Worm (Caenorhabditis elegans) whole organism, L3 larva: ENCODE measurements around the gene T12A7.2.

Experiments
- R02D3.7 ChIP-seq: fragments of 150-350 bp; optimal IDR thresholded peaks from 2 replicates; lab custom pipeline; 2014; ENCODE audit warnings: missing biosample characterization, missing genetic modification characterization
- ceh-28 ChIP-seq: fragments of 150-350 bp; optimal IDR thresholded peaks from 2 replicates; lab custom pipeline; 2014; ENCODE audit warnings: missing biosample characterization, missing genetic modification reagents, missing genetic modification characterization
- lin-15B ChIP-seq: fragments of 150-350 bp; optimal IDR thresholded peaks from 2 replicates; lab custom pipeline; 2014; ENCODE audit warnings: missing biosample characterization, missing genetic modification characterization
- nhr-12 ChIP-seq: fragments of 150-350 bp; optimal IDR thresholded peaks from 2 replicates; lab custom pipeline; 2014; ENCODE audit warnings: missing biosample characterization, missing genetic modification characterization
- nhr-23 ChIP-seq: fragments of 150-350 bp; optimal IDR thresholded peaks from 2 replicates; lab custom pipeline; 2014; ENCODE audit warnings: missing biosample characterization, missing genetic modification reagents, missing genetic modification characterization
- nhr-77 ChIP-seq: fragments of 150-350 bp; optimal IDR thresholded peaks from 2 replicates; lab custom pipeline; 2014; ENCODE audit warnings: missing biosample characterization, missing genetic modification characterization
- tbx-2 ChIP-seq: sonication (generic microtip); optimal IDR thresholded peaks from 2 replicates; lab custom pipeline; 2016; ENCODE audit warnings: mild to moderate bottlenecking, missing genetic modification characterization, missing compliant biosample characterization
- unc-62 ChIP-seq: fragments of 150-350 bp; sonication (generic microtip); optimal IDR thresholded peaks from 4 replicates; lab custom pipeline; 2014; ENCODE audit warnings: missing biosample characterization, missing genetic modification reagents, missing genetic modification characterization
- zag-1 ChIP-seq: fragments of 150-350 bp; optimal IDR thresholded peaks from 2 replicates; lab custom pipeline; 2014; ENCODE audit warnings: missing biosample characterization, missing genetic modification characterization

- TF ChIP-seq tbx-2 (tag; lab: Kevin White, UChicago) (no peak), unc-62 (GFP tag; lab: Kevin White, UChicago) (no peak), R02D3.7 (tag; lab: Kevin White, UChicago) (no peak), nhr-23 (tag; lab: Kevin White, UChicago) (no peak), nhr-12 (tag; lab: Kevin White, UChicago) (no peak), ceh-28 (tag; lab: Kevin White, UChicago) (no peak), nhr-77 (tag; lab: Kevin White, UChicago) (no peak), zag-1 (tag; lab: Kevin White, UChicago) (no peak), lin-15B (tag; lab: Kevin White, UChicago) (no peak)
Observed at ce11 chrIV:11782846-11783245, 21.9 kb upstream of the T12A7.2 start.
